Fruit fly (Drosophila melanogaster) S2 (cell line): ENCODE measurements around the gene CG43350.

Experiments used
- CG8478 ChIP-seq: fragments of >200 bp; optimal IDR thresholded peaks from 2 replicates; lab custom pipeline; 2018
- CTCF ChIP-seq, 2 experiments: fragments of >200 bp; optimal IDR thresholded peaks; 2 replicates each; lab custom pipeline; 2018

dm6 chr2L:9333300-9333876 is 16.0 kb upstream of the CG43350 start, which contains the start of gene Eaat1:
- TF ChIP-seq CTCF (optimal IDR thresholded peaks at IDR 0.05; lab: Kevin White, UChicago) (no peak), CG8478 (no peak)
